Worm (Caenorhabditis elegans): Measurements from ENCODE around the gene pigt-1.

Gene pigt-1

DNA sequence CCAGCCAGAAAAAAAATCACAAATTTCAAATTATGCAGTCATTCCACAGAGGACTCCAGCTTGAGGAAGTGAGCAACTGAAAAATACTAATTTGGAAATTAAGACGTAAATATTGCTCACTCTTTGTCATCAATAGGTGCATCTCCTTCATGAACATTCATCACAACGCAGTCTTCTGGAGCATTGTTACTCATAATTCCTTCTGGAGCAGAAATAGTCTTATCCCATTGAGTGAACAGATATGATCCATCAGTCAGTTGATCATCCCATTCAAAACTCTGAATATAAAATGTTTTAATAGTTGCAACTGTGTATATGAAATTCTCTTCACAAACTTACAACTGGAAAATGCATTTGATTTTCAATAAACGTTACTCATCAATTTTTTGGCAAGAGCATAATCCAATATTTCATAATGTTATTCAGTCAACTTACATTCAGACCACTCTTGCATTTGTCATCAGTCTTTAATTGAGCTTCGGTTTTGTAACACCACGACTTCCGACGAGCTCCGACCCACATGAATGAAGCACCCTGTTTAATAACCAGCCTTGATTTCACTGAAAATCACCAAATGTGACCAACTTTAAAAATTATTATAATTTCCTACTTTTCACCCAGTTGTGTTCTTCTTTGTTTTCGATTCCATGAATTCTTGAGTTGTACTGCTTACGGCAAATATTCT, 5.0 kb downstream of the pigt-1 start (continued):
- TF ChIP-seq ztf-26 (tag; optimal IDR thresholded peaks at IDR 0.05) (peak; percentile 53), Y53G8AR.9 (GFP tag; conservative IDR thresholded peaks at IDR 0.05) (peak; percentile 74), ztf-25 (GFP tag; IDR thresholded peaks at IDR 0.05) (no peak), athp-1 (tag; optimal IDR thresholded peaks at IDR 0.05) (peak; percentile 40), mes-4 (tag; optimal IDR thresholded peaks at IDR 0.05) (no peak), F37B4.10 (GFP tag; IDR thresholded peaks at IDR 0.05) (no peak), B0035.1 (tag; optimal IDR thresholded peaks at IDR 0.05) (no peak), snpc-3.4 (tag; optimal IDR thresholded peaks at IDR 0.05) (no peak), pha-4 (tag; optimal IDR thresholded peaks at IDR 0.05) (no peak), efl-1 (GFP tag; optimal IDR thresholded peaks at IDR 0.05) (no peak), madf-6 (GFP tag; IDR thresholded peaks at IDR 0.05) (peak; percentile 28; the same call in 1 of the 2 replicates), nfyb-1 (GFP tag; IDR thresholded peaks at IDR 0.05) (0 out of 2 replicates have a peak, but pooled peaks have one; percentile 54), hlh-26 (GFP tag; conservative IDR thresholded peaks at IDR 0.05) (no peak), attf-6 (GFP tag; IDR thresholded peaks at IDR 0.05) (no peak), F49E8.2 (tag; optimal IDR thresholded peaks at IDR 0.05; ENCODE audit: insufficient read depth) (no peak), F57C9.4 (tag; optimal IDR thresholded peaks at IDR 0.05) (no peak), gei-17 (GFP tag; optimal IDR thresholded peaks at IDR 0.05) (peak; percentile 43), rec-8 (tag; optimal IDR thresholded peaks at IDR 0.05) (no peak), ztf-22 (GFP tag; optimal IDR thresholded peaks at IDR 0.05) (no peak), T07F8.4 (tag; optimal IDR thresholded peaks at IDR 0.05) (no peak), ceh-40 (GFP tag; IDR thresholded peaks at IDR 0.05) (no peak), let-526 (GFP tag; IDR thresholded peaks at IDR 0.05) (0 out of 2 replicates have a peak, but pooled peaks have one; percentile 19), C17E4.6 (GFP tag; IDR thresholded peaks at IDR 0.05) (no peak), nhr-27 (tag; optimal IDR thresholded peaks at IDR 0.05) (no peak), sdz-38 (tag; optimal IDR thresholded peaks at IDR 0.05) (no peak), repo-1 (tag; optimal IDR thresholded peaks at IDR 0.05) (peak; percentile 91), ceh-100 (GFP tag; IDR thresholded peaks at IDR 0.05) (no peak), lir-1 (GFP tag; conservative IDR thresholded peaks at IDR 0.05) (no peak), mcd-1 (GFP tag; IDR thresholded peaks at IDR 0.05) (0 out of 2 replicates have a peak, but pooled peaks have one; percentile 10)

DNA sequence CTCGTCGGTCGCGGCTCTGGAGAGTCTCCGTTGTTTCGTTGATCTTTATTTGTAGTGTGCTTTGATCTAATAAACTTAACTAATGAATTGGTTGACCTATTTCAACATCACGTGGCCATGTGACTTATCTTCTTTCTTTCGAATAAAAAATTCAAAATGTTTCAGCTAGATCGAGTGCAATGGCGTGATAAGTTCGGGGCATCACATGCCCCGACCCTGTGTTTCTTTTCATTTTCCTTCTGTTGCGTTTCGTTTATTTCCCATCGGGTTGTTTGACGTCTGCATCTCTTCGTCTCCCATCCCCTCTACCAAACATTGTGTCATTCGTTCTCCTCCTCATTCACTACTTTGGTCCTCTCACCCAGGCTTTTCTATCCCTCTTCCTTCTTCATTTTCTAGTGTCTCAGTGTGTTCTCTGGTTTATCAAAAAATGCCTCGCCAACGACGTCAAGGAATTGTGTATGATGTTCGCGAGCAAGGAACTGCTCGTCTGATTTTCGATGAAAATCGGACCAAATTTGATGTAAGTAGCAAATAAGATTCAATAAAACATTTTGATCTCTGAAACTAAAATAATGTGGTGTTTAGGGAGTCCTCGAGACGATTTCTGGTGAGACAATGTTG, 6.9 kb downstream of the pigt-1 start, which contains the start of gene F17C11.4:
Gene F17C11.4 (plus strand): TSS at position 206 of the 624 bp plus-strand sequence.
- TF ChIP-seq ceh-40 (GFP tag; IDR thresholded peaks at IDR 0.05) (no peak), snpc-1.1 (tag; optimal IDR thresholded peaks at IDR 0.05; ENCODE audit: insufficient read depth) (no peak), madf-10 (tag; optimal IDR thresholded peaks at IDR 0.05) (peak; percentile 64), let-526 (GFP tag; IDR thresholded peaks at IDR 0.05) (0 out of 2 replicates have a peak, but pooled peaks have one; percentile 68), ets-4 (GFP tag; optimal IDR thresholded peaks at IDR 0.05) (no peak), rcor-1 (GFP tag; IDR thresholded peaks at IDR 0.05) (0 out of 2 replicates have a peak, but pooled peaks have one; percentile 10), F22D6.2 (tag; optimal IDR thresholded peaks at IDR 0.05) (peak; percentile 18), mcd-1 (GFP tag; IDR thresholded peaks at IDR 0.05) (peak; percentile 37; the same call in 1 of the 2 replicates), lin-54 (GFP tag; optimal IDR thresholded peaks at IDR 0.05) (peak; percentile 20), ZK185.1 (tag; optimal IDR thresholded peaks at IDR 0.05; ENCODE audit: poor library complexity, severe bottlenecking) (peak; percentile 62), atf-7 (tag; optimal IDR thresholded peaks at IDR 0.05) (peak; percentile 62), hlh-12 (tag; optimal IDR thresholded peaks at IDR 0.05) (no peak), snpc-4 (GFP tag; optimal IDR thresholded peaks at IDR 0.05) (no peak), snpc-4 (tag; optimal IDR thresholded peaks at IDR 0.05) (peak in 2 of 4 experiments; percentile 33 to 40), lin-26 (GFP tag; IDR thresholded peaks at IDR 0.05) (peak; percentile 66; the same call in 1 of the 2 replicates), ama-1 (optimal IDR thresholded peaks at IDR 0.05) (peak; percentile 67), ama-1 (GFP tag; optimal IDR thresholded peaks at IDR 0.05) (no peak), F57C9.4 (tag; optimal IDR thresholded peaks at IDR 0.05) (peak; percentile 20), unc-62 (GFP tag; optimal IDR thresholded peaks at IDR 0.05) (peak; percentile 41), madf-6 (GFP tag; IDR thresholded peaks at IDR 0.05) (0 out of 2 replicates have a peak, but pooled peaks have one; percentile 13), attf-5 (GFP tag; optimal IDR thresholded peaks at IDR 0.05) (peak; percentile 74), nhr-90 (tag; optimal IDR thresholded peaks at IDR 0.05) (peak; percentile 29), Y56A3A.18 (GFP tag; IDR thresholded peaks at IDR 0.05) (no peak)
